Worm (Caenorhabditis elegans) whole organism, L1 larva: Measurements from ENCODE around the gene cyp-33D1.

Source experiments
- aly-2 ChIP-seq: fragments of 150-350 bp; optimal IDR thresholded peaks from 2 replicates; lab custom pipeline; 2014; ENCODE audit warnings: missing biosample characterization, missing genetic modification characterization
- ama-1 ChIP-seq: fragments of 150-350 bp; optimal IDR thresholded peaks from 2 replicates; lab custom pipeline; 2014
- ces-1 ChIP-seq: fragments of 150-350 bp; optimal IDR thresholded peaks from 2 replicates; lab custom pipeline; 2014; ENCODE audit warnings: missing biosample characterization, missing genetic modification reagents, missing genetic modification characterization
- efl-1 ChIP-seq, 4 experiments: fragments of 150-350 bp; optimal IDR thresholded peaks in 3 of 4; peaks in 1 of 4; 1 replicate in 1 of 4; 2 replicates in 3 of 4; lab custom pipeline; 2014; ENCODE audit warnings: missing biosample characterization in 2 of 4, missing genetic modification characterization in 2 of 4, missing genetic modification reagents in 2 of 4
- lsy-2 ChIP-seq, 2 experiments: fragments of 150-350 bp; optimal IDR thresholded peaks; 2 replicates each; lab custom pipeline; 2014; ENCODE audit warnings: missing biosample characterization in 2 of 2, missing genetic modification characterization in 2 of 2
- mef-2 ChIP-seq: fragments of 150-350 bp; optimal IDR thresholded peaks from 2 replicates; lab custom pipeline; 2014; ENCODE audit warnings: missing biosample characterization, missing genetic modification characterization
- nhr-237 ChIP-seq: fragments of 150-350 bp; optimal IDR thresholded peaks from 2 replicates; lab custom pipeline; 2014; ENCODE audit warnings: missing biosample characterization, missing genetic modification characterization
- nhr-28 ChIP-seq: fragments of 150-350 bp; optimal IDR thresholded peaks from 2 replicates; lab custom pipeline; 2014; ENCODE audit warnings: missing biosample characterization, missing genetic modification characterization
- nhr-77 ChIP-seq: fragments of 150-350 bp; optimal IDR thresholded peaks from 2 replicates; lab custom pipeline; 2014; ENCODE audit warnings: missing biosample characterization, missing genetic modification characterization
- sptf-1 ChIP-seq: fragments of 150-350 bp; optimal IDR thresholded peaks from 2 replicates; lab custom pipeline; 2014; ENCODE audit warnings: missing biosample characterization, missing genetic modification characterization
- unc-86 ChIP-seq: sonication (generic microtip); optimal IDR thresholded peaks from 2 replicates; lab custom pipeline; 2016; ENCODE audit warnings: missing genetic modification characterization, missing compliant biosample characterization

ce11 chrV:16201730-16202129 lies 26.1 kb upstream of the cyp-33D1 start, which contains the start of gene F11A5.17:
- TF ChIP-seq mef-2 (no peak), ces-1 (GFP tag; lab: Kevin White, UChicago) (no peak), sptf-1 (no peak), nhr-237 (tag; lab: Kevin White, UChicago) (no peak), efl-1 (optimal IDR thresholded peaks at IDR 0.05; lab: Kevin White, UChicago) (no peak), efl-1 (GFP tag; optimal IDR thresholded peaks at IDR 0.05 in 1 of 2; lab: Kevin White, UChicago) (no peak), ama-1 (no peak), lsy-2 (tag; optimal IDR thresholded peaks at IDR 0.05; lab: Kevin White, UChicago) (no peak), aly-2 (no peak), nhr-28 (tag; lab: Kevin White, UChicago) (no peak), nhr-77 (tag; lab: Kevin White, UChicago) (no peak), unc-86 (tag; lab: Kevin White, UChicago) (no peak)
